Fruit fly (Drosophila melanogaster) whole organism, pupa: ENCODE results near the gene CG43783.

Experiments
- CG10348 ChIP-seq: fragments of 200-800 bp; sonication (Bioruptor generic); IDR thresholded peaks from 2 replicates; pipeline ENCODE4 v1.3.6; 2022; ENCODE audit warnings: missing biosample characterization, missing genetic modification characterization
- CG12605 ChIP-seq: fragments of 200-800 bp; sonication (Bioruptor generic); IDR thresholded peaks from 2 replicates; pipeline ENCODE4 v1.3.6; 2022; ENCODE audit warnings: missing biosample characterization, missing genetic modification characterization
- CG13204 ChIP-seq: fragments of 200-800 bp; sonication (Bioruptor generic); optimal IDR thresholded peaks from 2 replicates; lab custom pipeline; 2018; ENCODE audit warnings: missing biosample characterization, mild to moderate bottlenecking, missing genetic modification characterization, moderate library complexity
- CG14655 ChIP-seq: fragments of 200-800 bp; sonication (Bioruptor generic); optimal IDR thresholded peaks from 3 replicates; lab custom pipeline; 2017; ENCODE audit warnings: mild to moderate bottlenecking, missing biosample characterization, missing genetic modification reagents, missing genetic modification characterization
- CG15710 ChIP-seq: fragments of 200-800 bp; sonication (Bioruptor generic); optimal IDR thresholded peaks from 2 replicates; lab custom pipeline; 2018; ENCODE audit warnings: missing biosample characterization, mild to moderate bottlenecking, missing genetic modification characterization, moderate library complexity
- CG17806 ChIP-seq: fragments of 200-800 bp; sonication (Bioruptor generic); optimal IDR thresholded peaks from 2 replicates; lab custom pipeline; 2018; ENCODE audit warnings: missing biosample characterization, mild to moderate bottlenecking, missing genetic modification characterization, moderate library complexity
- CG32121 ChIP-seq: fragments of 200-800 bp; sonication (Bioruptor generic); IDR thresholded peaks from 2 replicates; pipeline ENCODE4 v1.3.6; 2022; ENCODE audit warnings: missing biosample characterization, missing genetic modification characterization
- CG34367 ChIP-seq: fragments of 200-800 bp; sonication (Bioruptor generic); optimal IDR thresholded peaks from 2 replicates; lab custom pipeline; 2018; ENCODE audit warnings: missing biosample characterization, mild to moderate bottlenecking, missing genetic modification characterization
- CG4496 ChIP-seq: fragments of 200-800 bp; sonication (Bioruptor generic); IDR thresholded peaks from 3 replicates; pipeline ENCODE4 v1.3.6; 2022; ENCODE audit warnings: missing biosample characterization, missing genetic modification characterization
- CG8159 ChIP-seq: fragments of 200-800 bp; sonication (Bioruptor generic); optimal IDR thresholded peaks from 3 replicates; lab custom pipeline; 2018; ENCODE audit warnings: missing biosample characterization, mild to moderate bottlenecking, missing genetic modification characterization, moderate library complexity
- CG8301 ChIP-seq: fragments of 200-800 bp; sonication (Bioruptor generic); optimal IDR thresholded peaks from 2 replicates; lab custom pipeline; 2018; ENCODE audit warnings: missing biosample characterization, mild to moderate bottlenecking, missing genetic modification characterization
- CG9948 ChIP-seq: fragments of 200-800 bp; sonication (Bioruptor generic); optimal IDR thresholded peaks from 2 replicates; lab custom pipeline; 2018; ENCODE audit warnings: missing biosample characterization, mild to moderate bottlenecking, missing genetic modification characterization, moderate library complexity
- D1 ChIP-seq: fragments of 200-800 bp; sonication (Bioruptor generic); optimal IDR thresholded peaks from 2 replicates; lab custom pipeline; 2018; ENCODE audit warnings: missing biosample characterization, mild to moderate bottlenecking, missing genetic modification characterization, moderate library complexity
- EcR ChIP-seq: fragments of 200-800 bp; sonication (Bioruptor generic); optimal IDR thresholded peaks from 3 replicates; lab custom pipeline; 2019; ENCODE audit warnings: missing biosample characterization, missing genetic modification characterization, mild to moderate bottlenecking, moderate library complexity, missing genetic modification reagents
- Ets98B ChIP-seq: fragments of 200-800 bp; sonication (Bioruptor generic); IDR thresholded peaks from 2 replicates; pipeline ENCODE4 v1.3.6; 2022; ENCODE audit warnings: missing biosample characterization, missing genetic modification characterization
- Pif1A ChIP-seq: fragments of 200-800 bp; sonication (Bioruptor generic); optimal IDR thresholded peaks from 3 replicates; lab custom pipeline; 2016; ENCODE audit warnings: missing biosample characterization, missing genetic modification characterization
- Pif1B ChIP-seq: fragments of 200-800 bp; sonication (Bioruptor generic); optimal IDR thresholded peaks from 3 replicates; lab custom pipeline; 2016; ENCODE audit warnings: missing biosample characterization, missing genetic modification characterization
- Snoo ChIP-seq: fragments of 200-800 bp; sonication (Bioruptor generic); optimal IDR thresholded peaks from 3 replicates; lab custom pipeline; 2017; ENCODE audit warnings: missing biosample characterization, mild to moderate bottlenecking, missing genetic modification characterization, inconsistent platforms
- fd96Ca ChIP-seq: fragments of 200-800 bp; sonication (Bioruptor generic); IDR thresholded peaks from 3 replicates; pipeline ENCODE4 v1.3.6; 2022; ENCODE audit warnings: missing biosample characterization, missing genetic modification characterization
- gl ChIP-seq: fragments of 200-800 bp; sonication (Bioruptor generic); optimal IDR thresholded peaks from 2 replicates; lab custom pipeline; 2018; ENCODE audit warnings: missing biosample characterization, mild to moderate bottlenecking, missing genetic modification characterization
- rn ChIP-seq: fragments of 200-800 bp; sonication (Bioruptor generic); IDR thresholded peaks from 2 replicates; pipeline ENCODE4 v1.3.6; 2022; ENCODE audit warnings: missing biosample characterization, missing genetic modification characterization

The CG43783 gene

dm6 chr3L:8953199-8953956 lies 694 bp downstream of the CG43783 start:
- TF ChIP-seq CG34367 (tag; lab: Kevin White, UChicago) = peak; percentile 34
- no peak for TF ChIP-seq CG10348 (GFP tag; lab: Robert Waterston, UW)
- peak; percentile 83 for TF ChIP-seq CG8301 (tag; lab: Kevin White, UChicago)
- TF ChIP-seq CG12605 = no peak
- peak; percentile 45 for TF ChIP-seq Pif1B (GFP tag; lab: Kevin White, UChicago)
- TF ChIP-seq CG32121 (GFP tag; lab: Robert Waterston, UW) = no peak
- TF ChIP-seq Snoo = peak; percentile 41
- peak; percentile 75 for TF ChIP-seq CG4496 (GFP tag; lab: Robert Waterston, UW)
- TF ChIP-seq fd96Ca (GFP tag; lab: Robert Waterston, UW) = peak; percentile 65
- peak; percentile 70 for TF ChIP-seq D1
- no peak for TF ChIP-seq CG13204 (GFP tag; lab: Kevin White, UChicago)
- TF ChIP-seq CG14655 (GFP tag; lab: Kevin White, UChicago) = peak; percentile 81
- TF ChIP-seq Pif1A (GFP tag; lab: Kevin White, UChicago) = peak; percentile 54
- peak; percentile 21 for TF ChIP-seq gl (tag; lab: Kevin White, UChicago)
- no peak for TF ChIP-seq EcR (GFP tag; lab: Kevin White, UChicago)
- peak; percentile 72 for TF ChIP-seq CG8159 (tag; lab: Kevin White, UChicago)
- TF ChIP-seq CG15710 (tag; lab: Kevin White, UChicago) = peak; percentile 38
- peak; percentile 53 for TF ChIP-seq CG17806 (tag; lab: Kevin White, UChicago)
- peak; percentile 71 for TF ChIP-seq CG9948 (tag; lab: Kevin White, UChicago)
- TF ChIP-seq rn (GFP tag; lab: Robert Waterston, UW) = no peak
- peak; percentile 40 for TF ChIP-seq Ets98B

DNA sequence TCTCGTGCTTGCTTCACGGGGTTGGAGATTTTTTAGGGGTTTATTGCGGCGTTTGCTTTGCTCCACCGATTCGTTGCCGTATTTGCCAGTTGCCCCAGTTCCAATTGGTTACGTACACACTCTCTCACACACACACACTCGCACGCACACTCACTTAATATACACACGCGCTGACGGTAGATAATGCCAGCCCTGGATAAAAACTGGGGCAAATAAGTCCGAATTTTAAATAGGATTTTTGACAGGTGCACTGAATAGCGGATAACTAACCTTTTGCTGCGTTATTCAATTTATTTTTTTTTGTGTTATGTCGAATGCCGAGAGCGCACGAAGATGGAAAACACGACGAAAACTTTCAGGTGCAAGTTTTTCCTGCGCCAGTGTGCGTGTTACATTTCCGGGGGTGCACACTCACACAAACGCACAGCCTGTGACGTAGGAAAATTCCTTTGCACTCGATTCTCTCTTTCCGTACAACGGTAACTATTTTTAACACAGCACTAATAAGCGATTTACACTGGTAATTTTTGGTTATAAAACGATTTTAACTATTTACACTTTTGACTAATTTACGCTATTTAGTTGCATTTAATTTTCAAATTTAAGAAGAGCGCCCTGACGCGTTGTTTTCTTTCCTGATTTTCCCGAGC lies 1.4 kb downstream of the CG43783 start:
- no peak for TF ChIP-seq CG14655 (GFP tag; lab: Kevin White, UChicago)
- TF ChIP-seq, all 21 proteins: peak for 0

DNA sequence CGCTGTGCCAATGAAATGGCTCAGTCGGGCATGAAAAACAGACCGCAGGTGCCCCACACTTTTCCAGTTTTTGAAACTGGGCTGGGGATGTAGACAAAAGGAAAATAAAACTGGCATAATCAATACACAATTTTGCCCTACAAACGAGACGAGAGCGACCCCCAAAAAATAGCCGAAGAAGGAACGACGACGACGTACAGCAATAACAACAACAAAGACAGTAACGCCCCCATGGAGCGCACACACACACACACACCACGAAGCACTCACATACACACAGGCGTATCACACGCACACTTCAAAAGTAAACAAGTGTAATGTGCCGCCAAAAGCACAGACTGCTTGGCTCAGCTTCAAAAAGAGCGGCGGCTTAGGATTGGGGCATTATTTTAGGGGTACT lies 2.6 kb downstream of the CG43783 start:
- no peak for TF ChIP-seq rn (GFP tag; lab: Robert Waterston, UW)
- TF ChIP-seq Pif1A (GFP tag; lab: Kevin White, UChicago) = no peak
- no peak for TF ChIP-seq CG10348 (GFP tag; lab: Robert Waterston, UW)
- no peak for TF ChIP-seq CG8301 (tag; lab: Kevin White, UChicago)
- TF ChIP-seq CG34367 (tag; lab: Kevin White, UChicago) = no peak
- no peak for TF ChIP-seq Ets98B
- no peak for TF ChIP-seq CG13204 (GFP tag; lab: Kevin White, UChicago)
- no peak for TF ChIP-seq gl (tag; lab: Kevin White, UChicago)
- TF ChIP-seq CG4496 (GFP tag; lab: Robert Waterston, UW) = no peak
- no peak for TF ChIP-seq CG14655 (GFP tag; lab: Kevin White, UChicago)
- no peak for TF ChIP-seq fd96Ca (GFP tag; lab: Robert Waterston, UW)

dm6 chr3L:8950955-8951354 lies 3.1 kb downstream of the CG43783 start:
- TF ChIP-seq D1 (no peak), Pif1A (GFP tag; lab: Kevin White, UChicago) (no peak), Pif1B (GFP tag; lab: Kevin White, UChicago) (no peak)

dm6 chr3L:8949823-8950222 lies 4.2 kb downstream of the CG43783 start:
- no peak for TF ChIP-seq Snoo
- no peak for TF ChIP-seq CG8301 (tag; lab: Kevin White, UChicago)
- no peak for TF ChIP-seq CG14655 (GFP tag; lab: Kevin White, UChicago)
- TF ChIP-seq CG12605 = no peak
- TF ChIP-seq CG32121 (GFP tag; lab: Robert Waterston, UW) = peak; percentile 52; the same call in 1 of the 2 replicates

dm6 chr3L:8947848-8948494 lies 6.1 kb downstream of the CG43783 start:
- TF ChIP-seq CG32121 (GFP tag; lab: Robert Waterston, UW) = peak; percentile 52; the same call in 1 of the 2 replicates
- TF ChIP-seq Snoo = no peak
- TF ChIP-seq CG4496 (GFP tag; lab: Robert Waterston, UW) = no peak
- no peak for TF ChIP-seq D1
